Worm (Caenorhabditis elegans) whole organism, young adult: ENCODE results near the gene C27D6.1.

Experiments
- B0035.1 ChIP-seq: sonication (generic microtip); optimal IDR thresholded peaks from 2 replicates; lab custom pipeline; 2016; ENCODE audit warnings: missing genetic modification characterization, mild to moderate bottlenecking, missing compliant biosample characterization, missing genotype, missing genetic modification reagents
- D2030.7 ChIP-seq: fragments of 200-800 bp; sonication (Bioruptor generic); IDR thresholded peaks from 2 replicates; pipeline ENCODE4 v1.3.6; 2022; ENCODE audit warnings: missing genetic modification reagents, missing genetic modification characterization, missing compliant biosample characterization
- F10E7.11 ChIP-seq: sonication (generic microtip); optimal IDR thresholded peaks from 2 replicates; lab custom pipeline; 2017; ENCODE audit warnings: mild to moderate bottlenecking, missing genetic modification characterization, moderate library complexity, missing compliant biosample characterization
- F33H1.4 ChIP-seq: fragments of 200-800 bp; sonication (Bioruptor generic); IDR thresholded peaks from 2 replicates; pipeline ENCODE4 v1.3.6; 2022; ENCODE audit warnings: missing genetic modification reagents, missing genetic modification characterization, missing compliant biosample characterization
- F37B4.10 ChIP-seq: fragments of 200-800 bp; sonication (Bioruptor generic); IDR thresholded peaks from 2 replicates; pipeline ENCODE4 v1.3.6; 2022; ENCODE audit warnings: missing genetic modification characterization, missing compliant biosample characterization
- F39B2.1 ChIP-seq: fragments of 200-800 bp; sonication (Bioruptor generic); IDR thresholded peaks from 2 replicates; pipeline ENCODE4 v1.3.6; 2022; ENCODE audit warnings: missing genetic modification reagents, missing genetic modification characterization, missing compliant biosample characterization
- K11D2.4 ChIP-seq: fragments of 200-800 bp; sonication (Bioruptor generic); IDR thresholded peaks from 2 replicates; pipeline ENCODE4 v1.3.6; 2022; ENCODE audit warnings: missing genetic modification reagents, missing genetic modification characterization, missing compliant biosample characterization
- T26A5.8 ChIP-seq: sonication (generic microtip); optimal IDR thresholded peaks from 2 replicates; lab custom pipeline; 2016; ENCODE audit warnings: missing genetic modification characterization, missing compliant biosample characterization
- Y56A3A.18 ChIP-seq: fragments of 200-800 bp; sonication (Bioruptor generic); IDR thresholded peaks from 2 replicates; pipeline ENCODE4 v1.3.6; 2022; ENCODE audit warnings: missing genetic modification reagents, missing genetic modification characterization, missing compliant biosample characterization
- Y67H2A.10 ChIP-seq: fragments of 200-800 bp; sonication (Bioruptor generic); conservative IDR thresholded peaks from 2 replicates; pipeline ENCODE4 v1.3.6; 2022; ENCODE audit warnings: missing genetic modification reagents, missing genetic modification characterization, missing compliant biosample characterization
- akir-1 ChIP-seq: fragments of 200-800 bp; sonication (Bioruptor generic); optimal IDR thresholded peaks from 2 replicates; lab custom pipeline; 2018; ENCODE audit warnings: mild to moderate bottlenecking, missing genetic modification characterization, moderate library complexity, missing compliant biosample characterization
- athp-1 ChIP-seq: sonication (generic microtip); optimal IDR thresholded peaks from 2 replicates; lab custom pipeline; 2017; ENCODE audit warnings: mild to moderate bottlenecking, missing genetic modification characterization, missing compliant biosample characterization
- attf-3 ChIP-seq: fragments of 200-800 bp; sonication (Bioruptor generic); conservative IDR thresholded peaks from 2 replicates; pipeline ENCODE4 v1.3.6; 2022; ENCODE audit warnings: missing genetic modification reagents, missing genetic modification characterization, missing compliant biosample characterization
- bed-1 ChIP-seq: fragments of 200-800 bp; sonication (Bioruptor generic); IDR thresholded peaks from 2 replicates; pipeline ENCODE4 v1.3.6; 2022; ENCODE audit warnings: missing genetic modification reagents, missing genetic modification characterization, missing compliant biosample characterization
- ccch-3 ChIP-seq: fragments of 200-800 bp; sonication (Bioruptor generic); optimal IDR thresholded peaks from 2 replicates; lab custom pipeline; 2018; ENCODE audit warnings: mild to moderate bottlenecking, missing genetic modification characterization, missing compliant biosample characterization
- cebp-2 ChIP-seq: fragments of 200-800 bp; sonication (Bioruptor generic); IDR thresholded peaks from 2 replicates; pipeline ENCODE4 v1.3.6; 2022; ENCODE audit warnings: missing genetic modification characterization, missing compliant biosample characterization
- ceh-27 ChIP-seq: fragments of 200-800 bp; sonication (Bioruptor generic); optimal IDR thresholded peaks from 2 replicates; lab custom pipeline; 2018; ENCODE audit warnings: mild to moderate bottlenecking, missing genetic modification characterization, moderate library complexity, missing compliant biosample characterization
- ceh-40 ChIP-seq: fragments of 200-800 bp; sonication (Bioruptor generic); IDR thresholded peaks from 2 replicates; pipeline ENCODE4 v1.3.6; 2022; ENCODE audit warnings: missing genetic modification characterization, missing compliant biosample characterization
- ceh-58 ChIP-seq: fragments of 200-800 bp; sonication (Bioruptor generic); IDR thresholded peaks from 2 replicates; pipeline ENCODE4 v1.3.6; 2022; ENCODE audit warnings: missing genetic modification characterization, missing compliant biosample characterization
- egrh-3 ChIP-seq: fragments of 200-800 bp; sonication (Bioruptor generic); IDR thresholded peaks from 2 replicates; pipeline ENCODE4 v1.3.6; 2022; ENCODE audit warnings: missing genetic modification reagents, missing genetic modification characterization, missing compliant biosample characterization
- fkh-3 ChIP-seq: sonication (generic microtip); optimal IDR thresholded peaks from 2 replicates; lab custom pipeline; 2016; ENCODE audit warnings: mild to moderate bottlenecking, missing genetic modification characterization, missing compliant biosample characterization
- gei-17 ChIP-seq: fragments of 200-800 bp; sonication (Bioruptor generic); optimal IDR thresholded peaks from 2 replicates; lab custom pipeline; 2018; ENCODE audit warnings: mild to moderate bottlenecking, missing genetic modification characterization, missing compliant biosample characterization
- hsf-1 ChIP-seq: fragments of 200-800 bp; sonication (Bioruptor generic); IDR thresholded peaks from 2 replicates; pipeline ENCODE4 v1.3.6; 2022; ENCODE audit warnings: missing genetic modification reagents, missing genetic modification characterization, missing compliant biosample characterization
- let-526 ChIP-seq: fragments of 200-800 bp; sonication (Bioruptor generic); IDR thresholded peaks from 2 replicates; pipeline ENCODE4 v1.3.6; 2022; ENCODE audit warnings: missing genetic modification reagents, missing genetic modification characterization, missing compliant biosample characterization
- lin-26 ChIP-seq: fragments of 200-800 bp; sonication (Bioruptor generic); IDR thresholded peaks from 2 replicates; pipeline ENCODE4 v1.3.6; 2022; ENCODE audit warnings: missing genetic modification reagents, missing genetic modification characterization, missing compliant biosample characterization
- lin-35 ChIP-seq, 3 experiments: fragments of 150-350 bp in 2 of 3; sonication (generic microtip) in 1 of 3; optimal IDR thresholded peaks; 2 replicates each; lab custom pipeline; 2014 to 2018; ENCODE audit warnings: missing biosample characterization in 3 of 3, missing genetic modification characterization in 3 of 3, missing genetic modification reagents in 3 of 3
- madf-6 ChIP-seq: fragments of 200-800 bp; sonication (Bioruptor generic); IDR thresholded peaks from 2 replicates; pipeline ENCODE4 v1.3.6; 2022; ENCODE audit warnings: missing genetic modification reagents, missing genetic modification characterization, missing compliant biosample characterization
- madf-8 ChIP-seq: fragments of 200-800 bp; sonication (Bioruptor generic); conservative IDR thresholded peaks from 2 replicates; pipeline ENCODE4 v1.3.6; 2022; ENCODE audit warnings: missing genetic modification reagents, missing genetic modification characterization, missing compliant biosample characterization
- nfya-1 ChIP-seq: sonication (generic microtip); optimal IDR thresholded peaks from 2 replicates; lab custom pipeline; 2017; ENCODE audit warnings: antibody characterized with exemption, missing compliant biosample characterization, missing genetic modification characterization, borderline replicate concordance; ENCODE audit not compliant: insufficient read depth
- nfyb-1 ChIP-seq: fragments of 200-800 bp; sonication (Bioruptor generic); IDR thresholded peaks from 2 replicates; pipeline ENCODE4 v1.3.6; 2022; ENCODE audit warnings: missing genetic modification reagents, missing genetic modification characterization, missing compliant biosample characterization
- nhr-179 ChIP-seq: sonication (generic microtip); optimal IDR thresholded peaks from 2 replicates; lab custom pipeline; 2016; ENCODE audit warnings: mild to moderate bottlenecking, missing genetic modification characterization, missing compliant biosample characterization
- pbrm-1 ChIP-seq: fragments of 200-800 bp; sonication (Bioruptor generic); IDR thresholded peaks from 2 replicates; pipeline ENCODE4 v1.3.6; 2022; ENCODE audit warnings: missing genetic modification reagents, missing genetic modification characterization, missing compliant biosample characterization
- rcor-1 ChIP-seq: fragments of 200-800 bp; sonication (Bioruptor generic); IDR thresholded peaks from 2 replicates; pipeline ENCODE4 v1.3.6; 2022; ENCODE audit warnings: missing genetic modification reagents, missing genetic modification characterization, missing compliant biosample characterization
- repo-1 ChIP-seq: sonication (generic microtip); optimal IDR thresholded peaks from 2 replicates; lab custom pipeline; 2017; ENCODE audit warnings: mild to moderate bottlenecking, missing genetic modification characterization, missing compliant biosample characterization
- sea-2 ChIP-seq: fragments of 200-800 bp; sonication (Bioruptor generic); IDR thresholded peaks from 2 replicates; pipeline ENCODE4 v1.3.6; 2022; ENCODE audit warnings: missing genetic modification characterization, missing compliant biosample characterization
- snpc-3.4 ChIP-seq: sonication (generic microtip); optimal IDR thresholded peaks from 2 replicates; lab custom pipeline; 2017; ENCODE audit warnings: missing genetic modification characterization, mild to moderate bottlenecking, missing compliant biosample characterization, antibody characterized with exemption, moderate library complexity, missing genotype, missing genetic modification reagents
- somi-1 ChIP-seq: fragments of 200-800 bp; sonication (Bioruptor generic); optimal IDR thresholded peaks from 2 replicates; lab custom pipeline; 2018; ENCODE audit warnings: mild to moderate bottlenecking, missing genetic modification characterization, missing compliant biosample characterization
- tbx-9 ChIP-seq: sonication (generic microtip); optimal IDR thresholded peaks from 2 replicates; lab custom pipeline; 2016; ENCODE audit warnings: borderline replicate concordance, missing genetic modification characterization, inconsistent platforms, missing compliant biosample characterization
- unc-62 ChIP-seq: fragments of 150-350 bp; optimal IDR thresholded peaks from 2 replicates; lab custom pipeline; 2014; ENCODE audit warnings: missing biosample characterization, missing genetic modification reagents, missing genetic modification characterization
- xnd-1 ChIP-seq: sonication (generic microtip); optimal IDR thresholded peaks from 2 replicates; lab custom pipeline; 2016; ENCODE audit warnings: missing genotype, missing genetic modification reagents, missing genetic modification characterization, missing compliant biosample characterization
- zfh-2 ChIP-seq: fragments of 200-800 bp; sonication (Bioruptor generic); conservative IDR thresholded peaks from 2 replicates; pipeline ENCODE4 v1.3.6; 2022; ENCODE audit warnings: missing genetic modification reagents, missing genetic modification characterization, missing compliant biosample characterization
- zim-3 ChIP-seq: sonication (generic microtip); optimal IDR thresholded peaks from 2 replicates; lab custom pipeline; 2017; ENCODE audit warnings: mild to moderate bottlenecking, missing genetic modification characterization, moderate library complexity, missing compliant biosample characterization
- ztf-22 ChIP-seq: fragments of 200-800 bp; sonication (Bioruptor generic); optimal IDR thresholded peaks from 2 replicates; lab custom pipeline; 2018; ENCODE audit warnings: mild to moderate bottlenecking, missing genetic modification characterization, moderate library complexity, missing compliant biosample characterization
- ztf-26 ChIP-seq: sonication (generic microtip); optimal IDR thresholded peaks from 2 replicates; lab custom pipeline; 2017; ENCODE audit warnings: missing genetic modification characterization, missing compliant biosample characterization

C27D6.1 gene

DNA sequence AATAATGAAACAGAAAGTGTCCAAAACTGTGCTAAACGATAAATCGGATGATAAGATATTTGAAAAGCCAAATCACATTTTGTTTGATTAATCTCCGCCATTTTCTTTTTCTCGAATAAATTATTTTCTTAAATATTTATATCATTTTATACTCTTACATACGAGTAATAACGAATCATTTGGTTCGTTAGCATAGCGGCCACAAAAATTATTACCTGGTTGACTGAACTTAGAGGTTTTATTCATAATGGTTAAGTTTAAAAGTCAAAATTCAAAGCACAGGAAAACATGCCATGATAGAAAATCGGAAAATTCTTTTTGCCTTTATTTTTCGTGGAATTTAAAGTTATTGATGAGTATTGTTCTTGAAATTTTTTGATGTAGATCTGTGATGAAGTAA, 9.3 kb upstream of the C27D6.1 start, which contains the start of gene srb-5:
TSS of gene srb-5 (minus strand) at position 101 of the 400 bp plus-strand sequence.
- TF ChIP-seq pbrm-1 (GFP tag; lab: Robert Waterston, UW) (no peak), F37B4.10 (no peak), tbx-9 (tag; lab: Kevin White, UChicago) (no peak), F39B2.1 (GFP tag; lab: Robert Waterston, UW) (no peak), bed-1 (GFP tag; lab: Robert Waterston, UW) (no peak), ceh-40 (GFP tag; lab: Robert Waterston, UW) (no peak), ztf-22 (GFP tag; lab: Kevin White, UChicago) (no peak), zfh-2 (GFP tag; lab: Robert Waterston, UW) (no peak), attf-3 (no peak), madf-8 (GFP tag; lab: Robert Waterston, UW) (no peak), fkh-3 (tag; lab: Kevin White, UChicago) (no peak), K11D2.4 (GFP tag; lab: Robert Waterston, UW) (no peak), ceh-58 (GFP tag; lab: Robert Waterston, UW) (no peak), ceh-27 (GFP tag; lab: Kevin White, UChicago) (no peak), somi-1 (no peak), nfyb-1 (no peak)
- TF ChIP-seq, all 124 proteins: peak for 0

DNA sequence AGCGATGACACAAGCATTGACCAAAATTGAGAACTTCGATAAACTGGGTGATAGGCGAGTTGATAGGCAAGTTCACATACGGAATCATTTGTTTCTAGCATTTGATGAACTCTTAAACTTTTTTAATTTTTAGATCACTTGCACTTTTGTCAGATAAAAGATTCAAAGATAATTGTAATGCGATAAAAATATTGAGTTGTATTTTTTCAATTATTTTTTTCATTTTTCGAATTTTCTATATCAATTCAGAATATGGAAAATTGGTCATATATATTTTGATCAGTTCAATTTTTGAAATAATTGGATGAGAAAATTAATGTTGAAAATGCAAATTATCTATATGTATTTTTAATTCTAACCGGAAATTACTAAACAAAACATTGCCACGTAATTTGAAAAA, 5.8 kb upstream of the C27D6.1 start, which contains the start of gene srb-3:
TSS of gene srb-3 (minus strand) at position 101 of the 400 bp plus-strand sequence.
- TF ChIP-seq F10E7.11 (tag; lab: Kevin White, UChicago), result no peak

DNA sequence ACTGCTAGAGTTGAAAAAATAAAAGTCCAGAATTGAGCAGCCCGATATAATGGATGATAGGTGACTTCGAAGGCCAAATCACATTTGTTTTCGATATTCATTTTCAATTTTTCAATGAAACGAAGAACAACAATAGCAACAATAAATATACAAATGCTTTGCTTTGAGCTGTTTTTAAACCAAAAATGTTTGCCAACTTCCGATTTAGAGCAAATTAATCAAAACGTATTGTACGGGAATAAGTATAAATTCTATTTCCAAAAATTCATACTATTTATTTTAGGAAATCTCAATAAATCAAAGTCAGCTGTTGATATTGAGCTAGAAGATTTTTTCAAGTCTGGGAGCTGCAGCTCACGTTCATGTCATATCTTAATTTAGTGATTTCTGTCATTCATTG, 1.6 kb upstream of the C27D6.1 start, which contains the start of gene srb-1:
TSS of gene srb-1 (minus strand) at position 101 of the 400 bp plus-strand sequence.
- TF ChIP-seq akir-1 (GFP tag; lab: Kevin White, UChicago) (no peak), zim-3 (tag; lab: Kevin White, UChicago) (no peak), pbrm-1 (GFP tag; lab: Robert Waterston, UW) (no peak), ccch-3 (GFP tag; lab: Kevin White, UChicago) (no peak), Y67H2A.10 (no peak), snpc-3.4 (tag; lab: Kevin White, UChicago) (no peak), gei-17 (GFP tag; lab: Kevin White, UChicago) (no peak), cebp-2 (GFP tag; lab: Robert Waterston, UW) (no peak), fkh-3 (tag; lab: Kevin White, UChicago) (no peak), T26A5.8 (no peak), hsf-1 (GFP tag; lab: Robert Waterston, UW) (no peak), rcor-1 (GFP tag; lab: Robert Waterston, UW) (no peak), F39B2.1 (GFP tag; lab: Robert Waterston, UW) (no peak), B0035.1 (tag; lab: Kevin White, UChicago) (no peak)

DNA sequence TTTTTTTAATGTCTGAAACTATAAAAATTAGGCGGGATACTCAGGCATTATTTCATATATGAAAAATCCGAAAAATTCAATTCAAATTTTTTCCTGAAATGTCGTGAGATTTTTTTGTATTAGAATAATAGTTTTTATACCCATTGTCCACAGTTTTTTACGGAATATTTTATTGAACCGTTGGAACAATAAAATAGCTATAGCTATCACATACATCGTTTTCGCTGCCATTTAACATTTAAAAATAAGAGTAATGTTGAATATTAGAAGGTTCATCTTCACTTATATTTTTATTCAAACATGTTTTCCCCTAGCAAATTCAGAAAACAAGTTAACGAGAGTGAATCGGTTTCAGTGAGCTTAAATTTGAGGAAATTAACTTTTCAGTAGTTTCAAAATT, 941 bp upstream of the C27D6.1 start, which contains the start of gene C27D6.15:
TSS of gene C27D6.15 (plus strand) at position 301 of the 400 bp plus-strand sequence.
- TF ChIP-seq Y56A3A.18 (GFP tag; lab: Robert Waterston, UW), result no peak
- no peak for TF ChIP-seq let-526
- TF ChIP-seq madf-6, result no peak

DNA sequence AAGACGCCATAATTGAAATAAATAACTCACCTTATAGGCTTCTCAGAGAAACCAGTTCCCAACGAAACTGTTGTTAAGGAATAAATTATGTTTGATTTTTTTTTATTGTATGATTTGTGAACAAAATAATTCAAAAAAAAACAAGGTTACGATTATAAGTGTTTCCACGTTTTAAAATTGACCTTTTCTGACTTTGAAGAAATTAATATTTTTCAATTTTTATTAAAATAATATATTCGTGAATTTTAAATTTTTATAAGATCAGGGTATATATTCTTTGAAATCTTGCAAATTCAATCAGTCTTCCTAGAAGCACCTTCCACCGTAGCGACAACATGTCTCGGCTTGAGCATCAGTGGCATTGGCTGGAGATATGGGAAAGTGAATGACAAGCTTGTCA, 1.8 kb downstream of the C27D6.1 start, which contains the start of gene C27D6.3:
TSS of gene C27D6.3 (minus strand) at position 101 of the 400 bp plus-strand sequence.
- TF ChIP-seq repo-1 (tag; lab: Kevin White, UChicago), result no peak
- TF ChIP-seq nhr-179 (tag; lab: Kevin White, UChicago), result no peak
- no peak for TF ChIP-seq ccch-3 (GFP tag; lab: Kevin White, UChicago)
- no peak for TF ChIP-seq F33H1.4 (GFP tag; lab: Robert Waterston, UW)
- no peak for TF ChIP-seq D2030.7 (GFP tag; lab: Robert Waterston, UW)
- TF ChIP-seq xnd-1 (tag; lab: Kevin White, UChicago), result no peak
- TF ChIP-seq nfya-1, result no peak
- TF ChIP-seq lin-35 (GFP tag; optimal IDR thresholded peaks at IDR 0.05; lab: Kevin White, UChicago), result no peak
- TF ChIP-seq lin-26, result no peak
- TF ChIP-seq athp-1, result no peak
- TF ChIP-seq unc-62 (GFP tag; lab: Kevin White, UChicago), result no peak
- no peak for TF ChIP-seq egrh-3 (GFP tag; lab: Robert Waterston, UW)
- no peak for TF ChIP-seq cebp-2 (GFP tag; lab: Robert Waterston, UW)
- no peak for TF ChIP-seq sea-2 (GFP tag; lab: Robert Waterston, UW)
- no peak for TF ChIP-seq ztf-26
